Fruit fly (Drosophila melanogaster) whole organism: Measurements from ENCODE around the gene sloth2.

Source experiments
- CG8478 ChIP-seq: fragments of >200 bp; optimal IDR thresholded peaks from 2 replicates; lab custom pipeline; 2018; ENCODE audit warnings: inconsistent platforms
- Dll ChIP-seq: fragments of >200 bp; optimal IDR thresholded peaks from 2 replicates; lab custom pipeline; 2017
- EcR ChIP-seq, 2 experiments: fragments of >200 bp; optimal IDR thresholded peaks; 2 replicates each; lab custom pipeline; 2017; ENCODE audit warnings: missing biosample characterization in 2 of 2, missing genetic modification characterization in 2 of 2, missing genetic modification reagents in 2 of 2
- pan ChIP-seq: fragments of >200 bp; optimal IDR thresholded peaks from 2 replicates; lab custom pipeline; 2017
- psq ChIP-seq: fragments of >200 bp; optimal IDR thresholded peaks from 2 replicates; lab custom pipeline; 2017
- usp ChIP-seq: fragments of >200 bp; optimal IDR thresholded peaks from 2 replicates; lab custom pipeline; 2017; ENCODE audit warnings: missing biosample characterization, missing genetic modification characterization, mixed read lengths

DNA sequence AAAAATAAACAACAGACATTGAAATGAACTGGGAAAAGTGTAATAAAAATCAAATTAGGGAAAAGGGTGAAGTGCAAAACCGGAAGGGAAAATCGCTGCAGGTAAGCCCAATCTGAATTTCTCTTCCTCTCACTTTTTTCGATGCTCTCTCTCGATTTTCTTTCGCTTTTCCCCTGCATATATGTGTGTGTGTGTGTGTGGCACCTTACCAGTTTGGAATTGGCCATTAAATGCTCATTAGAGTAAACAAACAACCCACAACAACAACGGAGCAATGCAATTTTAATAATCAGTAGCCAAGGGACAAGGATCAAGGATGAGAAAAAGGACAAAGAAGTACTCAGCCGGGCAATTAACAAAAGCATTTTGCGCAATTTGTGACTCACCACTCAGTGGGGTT, 23.7 kb downstream of the sloth2 start:
- TF ChIP-seq usp (no peak), pan (lab: Kevin White, UChicago) (no peak), Dll (lab: Kevin White, UChicago) (no peak), psq (lab: Kevin White, UChicago) (no peak), CG8478 (lab: Kevin White, UChicago) (no peak), EcR (GFP tag; optimal IDR thresholded peaks at IDR 0.05; lab: Kevin White, UChicago) (no peak)
